Fruit fly (Drosophila melanogaster) whole organism, embryonic: ENCODE data around the gene CG3777.

Source experiments
- CG10565 ChIP-seq: fragments of 200-800 bp; sonication (Bioruptor generic); optimal IDR thresholded peaks from 3 replicates; lab custom pipeline; 2016; ENCODE audit warnings: missing biosample characterization, mild to moderate bottlenecking, missing genetic modification characterization
- CG11504 ChIP-seq: fragments of 200-800 bp; sonication (Bioruptor generic); optimal IDR thresholded peaks from 3 replicates; lab custom pipeline; 2019; ENCODE audit warnings: missing biosample characterization, mild to moderate bottlenecking, missing genetic modification characterization, moderate library complexity
- CG12071 ChIP-seq: fragments of 200-800 bp; sonication (Bioruptor generic); optimal IDR thresholded peaks from 3 replicates; lab custom pipeline; 2018; ENCODE audit warnings: missing biosample characterization, mild to moderate bottlenecking, missing genetic modification characterization
- CG15479 ChIP-seq: fragments of 200-800 bp; sonication (Bioruptor generic); optimal IDR thresholded peaks from 3 replicates; lab custom pipeline; 2019; ENCODE audit warnings: missing biosample characterization, mild to moderate bottlenecking, missing genetic modification characterization, moderate library complexity
- CG4730 ChIP-seq: fragments of 200-800 bp; sonication (Bioruptor generic); IDR thresholded peaks from 2 replicates; pipeline ENCODE4 v1.3.6; 2022; ENCODE audit warnings: missing biosample characterization, missing genetic modification characterization
- CG7928 ChIP-seq: fragments of 200-800 bp; sonication (Bioruptor generic); optimal IDR thresholded peaks from 2 replicates; lab custom pipeline; 2017; ENCODE audit warnings: missing biosample characterization, mild to moderate bottlenecking, missing genetic modification characterization
- Dbx ChIP-seq: fragments of 200-800 bp; sonication (Bioruptor generic); IDR thresholded peaks from 3 replicates; pipeline ENCODE4 v1.3.6; 2022; ENCODE audit warnings: missing biosample characterization, missing genetic modification characterization
- insv ChIP-seq, 2 experiments: fragments of 200-800 bp; sonication (Bioruptor generic); optimal IDR thresholded peaks; 3 replicates each; lab custom pipeline; 2016 to 2018; ENCODE audit warnings: missing biosample characterization in 2 of 2, missing genetic modification characterization in 2 of 2
- ssp ChIP-seq: fragments of 200-800 bp; sonication (Bioruptor generic); IDR thresholded peaks from 2 replicates; pipeline ENCODE4 v1.3.6; 2022; ENCODE audit warnings: missing biosample characterization, missing genetic modification characterization
- ttk ChIP-seq: fragments of 200-800 bp; sonication (Bioruptor generic); IDR thresholded peaks from 2 replicates; pipeline ENCODE4 v2.1.2; 2022; ENCODE audit warnings: missing biosample characterization, missing genetic modification characterization

- no peak for TF ChIP-seq CG10565 (GFP tag; lab: Kevin White, UChicago)
- TF ChIP-seq insv (GFP tag; optimal IDR thresholded peaks at IDR 0.05; lab: Kevin White, UChicago) = no peak
- TF ChIP-seq Dbx = no peak
- TF ChIP-seq ssp = no peak
- TF ChIP-seq CG7928 = no peak
- no peak for TF ChIP-seq ttk (GFP tag; lab: Robert Waterston, UW)
- TF ChIP-seq CG4730 (GFP tag; lab: Robert Waterston, UW) = no peak
- no peak for TF ChIP-seq CG15479 (GFP tag; lab: Kevin White, UChicago)
- TF ChIP-seq CG12071 = no peak
- TF ChIP-seq CG11504 (tag; lab: Kevin White, UChicago) = no peak
These were observed 11.5 kb upstream of the CG3777 start for dm6 chrX:267979-268378.
